Fruit fly (Drosophila melanogaster): ENCODE measurements around the gene CG7029.

- no peak for TF ChIP-seq CG8159 (tag; optimal IDR thresholded peaks at IDR 0.05)
- TF ChIP-seq CG8301 (tag; optimal IDR thresholded peaks at IDR 0.05) = no peak
These were observed 59.6 kb downstream of the CG7029 start for dm6 chr3R:22810277-22810676.
